Worm (Caenorhabditis elegans): ENCODE data around the gene pals-37.

ce11 chrV:12400677-12401236 lies 40.6 kb downstream of the pals-37 start, which contains the start of the genes K01D12.20 and miga-1:
- TF ChIP-seq nhr-12 (tag; optimal IDR thresholded peaks at IDR 0.05): no peak
- TF ChIP-seq nhr-25 (tag; optimal IDR thresholded peaks at IDR 0.05): no peak
- TF ChIP-seq zag-1 (tag; optimal IDR thresholded peaks at IDR 0.05): no peak
- TF ChIP-seq unc-62 (GFP tag; optimal IDR thresholded peaks at IDR 0.05): no peak
- no peak for TF ChIP-seq ama-1 (optimal IDR thresholded peaks at IDR 0.05)

Measured in whole organism, L2 larva.